Fruit fly (Drosophila melanogaster) whole organism, pupa: Measurements from ENCODE around the gene CG10949.
A peak's percentile ranks its signal among the peaks of the same experiment; 100 is the strongest.
"Not testable (repeated sequence)": the region's sequence is repeated elsewhere in the genome, so short reads cannot be mapped to it uniquely, and the experiment has no call there.

Source experiments
- CG10348 ChIP-seq: fragments of 200-800 bp; sonication (Bioruptor generic); IDR thresholded peaks from 2 replicates; pipeline ENCODE4 v1.3.6; 2022; ENCODE audit warnings: missing biosample characterization, missing genetic modification characterization
- CG12605 ChIP-seq: fragments of 200-800 bp; sonication (Bioruptor generic); IDR thresholded peaks from 2 replicates; pipeline ENCODE4 v1.3.6; 2022; ENCODE audit warnings: missing biosample characterization, missing genetic modification characterization
- CG13204 ChIP-seq: fragments of 200-800 bp; sonication (Bioruptor generic); optimal IDR thresholded peaks from 2 replicates; lab custom pipeline; 2018; ENCODE audit warnings: missing biosample characterization, mild to moderate bottlenecking, missing genetic modification characterization, moderate library complexity
- CG14655 ChIP-seq: fragments of 200-800 bp; sonication (Bioruptor generic); optimal IDR thresholded peaks from 3 replicates; lab custom pipeline; 2017; ENCODE audit warnings: mild to moderate bottlenecking, missing biosample characterization, missing genetic modification reagents, missing genetic modification characterization
- CG15710 ChIP-seq: fragments of 200-800 bp; sonication (Bioruptor generic); optimal IDR thresholded peaks from 2 replicates; lab custom pipeline; 2018; ENCODE audit warnings: missing biosample characterization, mild to moderate bottlenecking, missing genetic modification characterization, moderate library complexity
- CG17806 ChIP-seq: fragments of 200-800 bp; sonication (Bioruptor generic); optimal IDR thresholded peaks from 2 replicates; lab custom pipeline; 2018; ENCODE audit warnings: missing biosample characterization, mild to moderate bottlenecking, missing genetic modification characterization, moderate library complexity
- CG32121 ChIP-seq: fragments of 200-800 bp; sonication (Bioruptor generic); IDR thresholded peaks from 2 replicates; pipeline ENCODE4 v1.3.6; 2022; ENCODE audit warnings: missing biosample characterization, missing genetic modification characterization
- CG34367 ChIP-seq: fragments of 200-800 bp; sonication (Bioruptor generic); optimal IDR thresholded peaks from 2 replicates; lab custom pipeline; 2018; ENCODE audit warnings: missing biosample characterization, mild to moderate bottlenecking, missing genetic modification characterization
- CG4496 ChIP-seq: fragments of 200-800 bp; sonication (Bioruptor generic); IDR thresholded peaks from 3 replicates; pipeline ENCODE4 v1.3.6; 2022; ENCODE audit warnings: missing biosample characterization, missing genetic modification characterization
- CG8159 ChIP-seq: fragments of 200-800 bp; sonication (Bioruptor generic); optimal IDR thresholded peaks from 3 replicates; lab custom pipeline; 2018; ENCODE audit warnings: missing biosample characterization, mild to moderate bottlenecking, missing genetic modification characterization, moderate library complexity
- CG8301 ChIP-seq: fragments of 200-800 bp; sonication (Bioruptor generic); optimal IDR thresholded peaks from 2 replicates; lab custom pipeline; 2018; ENCODE audit warnings: missing biosample characterization, mild to moderate bottlenecking, missing genetic modification characterization
- CG9948 ChIP-seq: fragments of 200-800 bp; sonication (Bioruptor generic); optimal IDR thresholded peaks from 2 replicates; lab custom pipeline; 2018; ENCODE audit warnings: missing biosample characterization, mild to moderate bottlenecking, missing genetic modification characterization, moderate library complexity
- D1 ChIP-seq: fragments of 200-800 bp; sonication (Bioruptor generic); optimal IDR thresholded peaks from 2 replicates; lab custom pipeline; 2018; ENCODE audit warnings: missing biosample characterization, mild to moderate bottlenecking, missing genetic modification characterization, moderate library complexity
- EcR ChIP-seq: fragments of 200-800 bp; sonication (Bioruptor generic); optimal IDR thresholded peaks from 3 replicates; lab custom pipeline; 2019; ENCODE audit warnings: missing biosample characterization, missing genetic modification characterization, mild to moderate bottlenecking, moderate library complexity, missing genetic modification reagents
- Ets98B ChIP-seq: fragments of 200-800 bp; sonication (Bioruptor generic); IDR thresholded peaks from 2 replicates; pipeline ENCODE4 v1.3.6; 2022; ENCODE audit warnings: missing biosample characterization, missing genetic modification characterization
- Pif1A ChIP-seq: fragments of 200-800 bp; sonication (Bioruptor generic); optimal IDR thresholded peaks from 3 replicates; lab custom pipeline; 2016; ENCODE audit warnings: missing biosample characterization, missing genetic modification characterization
- Pif1B ChIP-seq: fragments of 200-800 bp; sonication (Bioruptor generic); optimal IDR thresholded peaks from 3 replicates; lab custom pipeline; 2016; ENCODE audit warnings: missing biosample characterization, missing genetic modification characterization
- Snoo ChIP-seq: fragments of 200-800 bp; sonication (Bioruptor generic); optimal IDR thresholded peaks from 3 replicates; lab custom pipeline; 2017; ENCODE audit warnings: missing biosample characterization, mild to moderate bottlenecking, missing genetic modification characterization, inconsistent platforms
- fd96Ca ChIP-seq: fragments of 200-800 bp; sonication (Bioruptor generic); IDR thresholded peaks from 3 replicates; pipeline ENCODE4 v1.3.6; 2022; ENCODE audit warnings: missing biosample characterization, missing genetic modification characterization
- gl ChIP-seq: fragments of 200-800 bp; sonication (Bioruptor generic); optimal IDR thresholded peaks from 2 replicates; lab custom pipeline; 2018; ENCODE audit warnings: missing biosample characterization, mild to moderate bottlenecking, missing genetic modification characterization
- rn ChIP-seq: fragments of 200-800 bp; sonication (Bioruptor generic); IDR thresholded peaks from 2 replicates; pipeline ENCODE4 v1.3.6; 2022; ENCODE audit warnings: missing biosample characterization, missing genetic modification characterization

The CG10949 gene

DNA sequence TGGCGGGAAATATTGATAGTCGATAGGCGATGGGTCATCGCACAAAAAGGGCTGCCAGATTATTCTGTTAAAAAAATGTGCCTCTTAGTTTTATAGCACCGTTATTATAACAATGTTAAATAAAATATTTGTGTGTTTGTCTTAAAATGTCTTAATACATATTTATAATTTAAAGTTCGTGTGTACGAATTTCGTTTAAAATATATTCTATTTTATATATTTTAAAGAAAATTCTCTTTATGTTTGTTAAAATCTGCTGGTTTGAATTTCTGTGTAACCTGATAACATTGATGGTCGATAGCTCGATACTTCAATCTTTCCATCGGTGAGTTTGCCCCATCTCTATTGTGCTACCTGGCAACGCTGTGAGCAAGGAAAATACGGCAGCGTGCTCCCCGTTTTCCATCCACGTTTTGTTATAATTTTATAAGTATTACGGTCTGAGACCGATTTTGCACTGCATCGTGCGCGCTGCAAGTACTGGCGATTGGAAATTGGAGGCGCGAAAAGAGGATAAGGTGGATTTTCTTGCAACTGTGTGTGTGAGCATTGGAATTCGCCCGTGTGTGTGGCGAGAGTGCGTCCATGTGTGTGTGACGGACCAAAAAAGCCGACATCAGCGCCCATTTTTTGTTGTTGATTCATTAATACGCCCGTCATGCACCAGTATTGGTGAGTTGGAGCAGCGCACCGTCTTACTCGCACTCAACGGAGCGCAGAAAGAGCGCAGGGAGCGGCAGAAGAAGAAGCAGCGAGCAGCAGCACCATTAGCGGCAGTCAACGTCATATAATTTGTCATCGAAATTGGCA, at the start of gene CG10949, which contains the start of gene Arpc2:
Gene CG10949 (minus strand): TSS at position 165 of the 810 bp plus-strand sequence.
Gene Arpc2 (plus strand): TSS at position 304 of the 810 bp plus-strand sequence.
- TF ChIP-seq CG4496 (GFP tag; lab: Robert Waterston, UW) (peak; percentile 37; the same call in 1 of the 3 replicates), CG17806 (tag; lab: Kevin White, UChicago) (peak; percentile 48), CG10348 (GFP tag; lab: Robert Waterston, UW) (no peak), rn (GFP tag; lab: Robert Waterston, UW) (0 out of 2 replicates have a peak, but pooled peaks have one; percentile 14), CG15710 (tag; lab: Kevin White, UChicago) (peak; percentile 56), CG14655 (GFP tag; lab: Kevin White, UChicago) (no peak), gl (tag; lab: Kevin White, UChicago) (no peak), CG12605 (GFP tag; lab: Robert Waterston, UW) (0 out of 2 replicates have a peak, but pooled peaks have one; percentile 14), CG13204 (GFP tag; lab: Kevin White, UChicago) (peak; percentile 76), Pif1B (GFP tag; lab: Kevin White, UChicago) (no peak), Snoo (tag; lab: Kevin White, UChicago) (peak; percentile 26), EcR (GFP tag; lab: Kevin White, UChicago) (peak; percentile 39), Pif1A (no peak), CG32121 (GFP tag; lab: Robert Waterston, UW) (peak; percentile 32), D1 (no peak), fd96Ca (GFP tag; lab: Robert Waterston, UW) (no peak), CG9948 (tag; lab: Kevin White, UChicago) (peak; percentile 51), Ets98B (GFP tag; lab: Robert Waterston, UW) (peak; percentile 18; the same call in 1 of the 2 replicates), CG8159 (tag; lab: Kevin White, UChicago) (peak; percentile 56), CG8301 (peak; percentile 33), CG34367 (tag; lab: Kevin White, UChicago) (no peak)

DNA sequence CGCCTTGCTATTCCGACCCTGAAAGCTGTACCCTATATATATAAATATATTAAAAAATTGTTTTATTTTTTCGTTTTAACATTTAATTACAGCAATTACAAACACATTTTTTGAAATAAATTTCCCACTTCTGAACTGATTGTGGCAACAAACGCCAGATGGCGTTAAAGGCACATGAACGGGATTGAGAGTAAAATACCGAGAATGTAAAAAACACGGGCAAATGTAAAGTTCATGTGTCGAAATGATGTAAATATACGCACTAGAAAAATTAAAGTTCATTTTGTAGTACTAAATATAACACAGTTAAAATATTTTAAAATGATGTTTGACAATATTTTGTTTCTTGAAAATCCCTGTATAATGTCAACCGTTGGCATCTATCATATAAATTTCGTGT, 47.7 kb upstream of the CG10949 start:
- TF ChIP-seq D1 (peak; percentile 56), Ets98B (GFP tag; lab: Robert Waterston, UW) (no peak), CG15710 (tag; lab: Kevin White, UChicago) (no peak), CG8159 (tag; lab: Kevin White, UChicago) (peak; percentile 14), Pif1A (no peak), CG14655 (GFP tag; lab: Kevin White, UChicago) (peak; percentile 14), CG12605 (GFP tag; lab: Robert Waterston, UW) (no peak), Snoo (tag; lab: Kevin White, UChicago) (no peak), CG8301 (no peak), fd96Ca (GFP tag; lab: Robert Waterston, UW) (no peak)

DNA sequence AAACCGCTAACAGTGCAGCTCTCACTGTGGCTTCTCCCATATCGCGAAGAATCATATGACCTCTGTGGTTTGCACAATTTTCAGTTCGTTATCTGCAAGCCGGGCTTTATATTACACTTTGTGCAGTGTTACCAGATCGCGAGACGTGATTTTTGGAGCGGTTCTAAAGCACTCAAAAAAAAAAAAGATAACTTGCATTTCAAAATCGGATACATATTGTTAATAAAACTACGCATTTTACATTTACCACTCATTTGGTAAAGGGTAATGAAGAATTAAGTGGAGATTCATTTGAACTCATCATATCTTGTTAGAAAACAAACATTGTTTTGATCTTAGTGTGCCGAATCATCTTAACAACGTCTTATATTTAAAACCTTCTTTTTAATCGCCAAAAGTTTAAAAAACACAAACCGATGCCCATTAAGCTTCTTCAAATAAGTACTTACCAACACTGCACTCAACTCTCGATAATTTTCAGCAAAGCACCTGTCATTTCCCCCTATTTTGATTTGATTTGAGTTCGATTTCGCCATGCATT, 46.7 kb upstream of the CG10949 start, which contains the start of gene CG2493:
Gene CG2493 (minus strand): TSS at position 129 of the 541 bp plus-strand sequence.
- TF ChIP-seq CG15710 (tag; lab: Kevin White, UChicago) (no peak), CG4496 (GFP tag; lab: Robert Waterston, UW) (peak; percentile 85), CG8301 (peak; percentile 78), CG8159 (tag; lab: Kevin White, UChicago) (peak; percentile 70), CG32121 (GFP tag; lab: Robert Waterston, UW) (0 out of 2 replicates have a peak, but pooled peaks have one; percentile 23), CG9948 (tag; lab: Kevin White, UChicago) (peak; percentile 62), rn (GFP tag; lab: Robert Waterston, UW) (no peak), CG14655 (GFP tag; lab: Kevin White, UChicago) (peak; percentile 80), CG12605 (GFP tag; lab: Robert Waterston, UW) (0 out of 2 replicates have a peak, but pooled peaks have one; percentile 6), CG10348 (GFP tag; lab: Robert Waterston, UW) (no peak), CG13204 (GFP tag; lab: Kevin White, UChicago) (no peak), Ets98B (GFP tag; lab: Robert Waterston, UW) (peak; percentile 62), gl (tag; lab: Kevin White, UChicago) (no peak), Pif1A (peak; percentile 69), D1 (no peak), CG17806 (tag; lab: Kevin White, UChicago) (peak; percentile 73)
- TF ChIP-seq, all 21 proteins: peak for 10

DNA sequence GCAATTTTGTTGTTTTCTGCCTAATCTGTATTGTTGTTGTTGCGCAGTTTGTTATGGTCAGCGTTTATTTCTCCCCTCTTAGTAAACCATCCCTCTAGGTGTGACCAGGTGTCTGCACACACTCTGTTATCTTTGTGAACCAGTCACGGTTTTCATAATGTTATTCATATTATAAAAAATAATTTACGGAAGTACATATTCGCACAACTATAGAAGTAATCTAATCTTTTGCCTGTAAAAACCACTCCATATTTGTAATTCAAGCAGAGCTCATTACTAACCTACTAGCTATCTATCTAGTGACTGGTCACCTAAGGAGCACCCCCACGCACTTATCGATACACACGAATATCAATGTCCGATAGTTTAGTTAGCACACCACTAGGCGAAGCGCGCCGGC, 42.3 kb upstream of the CG10949 start, which contains the start of the genes CG18858 and Cdc23:
Gene CG18858 (minus strand): TSS at position 101 of the 400 bp plus-strand sequence.
Gene Cdc23 (plus strand): TSS at position 368 of the 400 bp plus-strand sequence.
- not testable (repeated sequence) for TF ChIP-seq D1; CG4496 (GFP tag; lab: Robert Waterston, UW); rn (GFP tag; lab: Robert Waterston, UW)

DNA sequence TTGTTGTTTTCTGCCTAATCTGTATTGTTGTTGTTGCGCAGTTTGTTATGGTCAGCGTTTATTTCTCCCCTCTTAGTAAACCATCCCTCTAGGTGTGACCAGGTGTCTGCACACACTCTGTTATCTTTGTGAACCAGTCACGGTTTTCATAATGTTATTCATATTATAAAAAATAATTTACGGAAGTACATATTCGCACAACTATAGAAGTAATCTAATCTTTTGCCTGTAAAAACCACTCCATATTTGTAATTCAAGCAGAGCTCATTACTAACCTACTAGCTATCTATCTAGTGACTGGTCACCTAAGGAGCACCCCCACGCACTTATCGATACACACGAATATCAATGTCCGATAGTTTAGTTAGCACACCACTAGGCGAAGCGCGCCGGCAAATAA, 33.1 kb upstream of the CG10949 start, which contains the start of the genes CG31683 and CG31687:
Gene CG31683 (minus strand): TSS at position 101 of the 400 bp plus-strand sequence.
Gene CG31687 (plus strand): TSS at position 362 of the 400 bp plus-strand sequence.
- TF ChIP-seq CG8301; CG12605 (GFP tag; lab: Robert Waterston, UW); CG14655 (GFP tag; lab: Kevin White, UChicago): not testable (repeated sequence)
